Worm (Caenorhabditis elegans) whole organism, L2 larva: ENCODE measurements around the gene gtsf-1.
"Not testable (repeated sequence)": the region's sequence is repeated elsewhere in the genome, so short reads cannot be mapped to it uniquely, and the experiment has no call there.

Experiments
- C34F6.9 ChIP-seq: fragments of 150-350 bp; optimal IDR thresholded peaks from 2 replicates; lab custom pipeline; 2014; ENCODE audit warnings: missing biosample characterization, missing genetic modification characterization
- F13H6.1 ChIP-seq: sonication (generic microtip); optimal IDR thresholded peaks from 2 replicates; lab custom pipeline; 2016; ENCODE audit warnings: missing genetic modification characterization, missing compliant biosample characterization
- R02D3.7 ChIP-seq: fragments of 150-350 bp; optimal IDR thresholded peaks from 2 replicates; lab custom pipeline; 2014; ENCODE audit warnings: missing biosample characterization, missing genetic modification characterization
- ZK546.5 ChIP-seq: sonication (generic microtip); optimal IDR thresholded peaks from 2 replicates; lab custom pipeline; 2017; ENCODE audit warnings: missing biosample characterization, missing genetic modification characterization
- alr-1 ChIP-seq: fragments of 150-350 bp; optimal IDR thresholded peaks from 2 replicates; lab custom pipeline; 2014; ENCODE audit warnings: missing biosample characterization, missing genetic modification characterization
- blmp-1 ChIP-seq: sonication (generic microtip); optimal IDR thresholded peaks from 2 replicates; lab custom pipeline; 2017; ENCODE audit warnings: missing genetic modification characterization, mild to moderate bottlenecking, missing compliant biosample characterization, antibody characterized with exemption, moderate library complexity; ENCODE audit not compliant: insufficient read depth
- crh-2 ChIP-seq: sonication (generic microtip); optimal IDR thresholded peaks from 2 replicates; lab custom pipeline; 2017; ENCODE audit warnings: missing biosample characterization, missing genetic modification characterization
- dmd-4 ChIP-seq: sonication (generic microtip); optimal IDR thresholded peaks from 2 replicates; lab custom pipeline; 2017; ENCODE audit warnings: missing biosample characterization, missing genetic modification characterization
- egl-27 ChIP-seq: sonication (generic microtip); optimal IDR thresholded peaks from 3 replicates; lab custom pipeline; 2017; ENCODE audit warnings: missing biosample characterization, missing genetic modification reagents, missing genetic modification characterization
- elt-1 ChIP-seq: fragments of 150-350 bp; optimal IDR thresholded peaks from 2 replicates; lab custom pipeline; 2014; ENCODE audit warnings: missing biosample characterization, missing genetic modification characterization
- elt-3 ChIP-seq: sonication (generic microtip); optimal IDR thresholded peaks from 2 replicates; lab custom pipeline; 2017; ENCODE audit warnings: missing biosample characterization, missing genetic modification characterization
- gmeb-1 ChIP-seq: fragments of 150-350 bp; optimal IDR thresholded peaks from 2 replicates; lab custom pipeline; 2014; ENCODE audit warnings: missing biosample characterization, missing genetic modification characterization
- lin-39 ChIP-seq: fragments of 150-350 bp; optimal IDR thresholded peaks from 2 replicates; lab custom pipeline; 2014; ENCODE audit warnings: missing biosample characterization, missing genetic modification reagents, missing genetic modification characterization
- mab-5 ChIP-seq: fragments of 150-350 bp; optimal IDR thresholded peaks from 2 replicates; lab custom pipeline; 2014; ENCODE audit warnings: missing biosample characterization, missing genetic modification characterization
- mbf-1 ChIP-seq: sonication (generic microtip); optimal IDR thresholded peaks from 2 replicates; lab custom pipeline; 2017; ENCODE audit warnings: missing biosample characterization, missing genetic modification characterization
- mdl-1 ChIP-seq, 2 experiments: fragments of 150-350 bp in 1 of 2; sonication (generic microtip) in 1 of 2; optimal IDR thresholded peaks; 2 replicates each; lab custom pipeline; 2017; ENCODE audit warnings: missing biosample characterization in 2 of 2, missing genetic modification characterization in 2 of 2
- nhr-12 ChIP-seq: fragments of 150-350 bp; optimal IDR thresholded peaks from 2 replicates; lab custom pipeline; 2014; ENCODE audit warnings: missing biosample characterization, missing genetic modification characterization
- nhr-21 ChIP-seq: fragments of 150-350 bp; optimal IDR thresholded peaks from 2 replicates; lab custom pipeline; 2014; ENCODE audit warnings: missing biosample characterization, missing genetic modification characterization
- nhr-23 ChIP-seq: fragments of 150-350 bp; optimal IDR thresholded peaks from 2 replicates; lab custom pipeline; 2014; ENCODE audit warnings: missing biosample characterization, missing genetic modification reagents, missing genetic modification characterization
- nhr-6 ChIP-seq: fragments of 150-350 bp; optimal IDR thresholded peaks from 2 replicates; lab custom pipeline; 2014; ENCODE audit warnings: missing biosample characterization, missing genetic modification characterization
- nhr-77 ChIP-seq: fragments of 150-350 bp; optimal IDR thresholded peaks from 2 replicates; lab custom pipeline; 2014; ENCODE audit warnings: missing biosample characterization, missing genetic modification characterization
- peb-1 ChIP-seq: fragments of 150-350 bp; optimal IDR thresholded peaks from 2 replicates; lab custom pipeline; 2014; ENCODE audit warnings: missing biosample characterization, missing genetic modification characterization
- sem-4 ChIP-seq: fragments of 150-350 bp; optimal IDR thresholded peaks from 2 replicates; lab custom pipeline; 2014; ENCODE audit warnings: missing biosample characterization, missing genetic modification reagents, missing genetic modification characterization
- skn-1 ChIP-seq: sonication (generic microtip); optimal IDR thresholded peaks from 2 replicates; lab custom pipeline; 2017; ENCODE audit warnings: missing biosample characterization, missing genetic modification characterization
- sma-3 ChIP-seq: sonication (generic microtip); optimal IDR thresholded peaks from 2 replicates; lab custom pipeline; 2016; ENCODE audit warnings: missing genetic modification reagents, missing genetic modification characterization, missing compliant biosample characterization
- snpc-4 ChIP-seq: fragments of 150-350 bp; optimal IDR thresholded peaks from 2 replicates; lab custom pipeline; 2014; ENCODE audit warnings: missing biosample characterization, missing genetic modification characterization
- unc-62 ChIP-seq: fragments of 150-350 bp; optimal IDR thresholded peaks from 2 replicates; lab custom pipeline; 2014; ENCODE audit warnings: missing biosample characterization, missing genetic modification reagents, missing genetic modification characterization
- zag-1 ChIP-seq: fragments of 150-350 bp; optimal IDR thresholded peaks from 2 replicates; lab custom pipeline; 2014; ENCODE audit warnings: missing biosample characterization, missing genetic modification characterization
- ztf-1 ChIP-seq: fragments of 200-800 bp; sonication (Bioruptor generic); conservative IDR thresholded peaks from 2 replicates; pipeline ENCODE4 v1.3.6; 2022; ENCODE audit warnings: missing genetic modification characterization, missing compliant biosample characterization
- ztf-11 ChIP-seq: sonication (generic microtip); optimal IDR thresholded peaks from 2 replicates; lab custom pipeline; 2017; ENCODE audit warnings: missing biosample characterization, missing genetic modification characterization
- ztf-4 ChIP-seq: fragments of 150-350 bp; optimal IDR thresholded peaks from 2 replicates; lab custom pipeline; 2014; ENCODE audit warnings: missing biosample characterization, missing genetic modification characterization

gtsf-1 gene

ce11 chrIV:16867223-16867622 is 1.6 kb downstream of the gtsf-1 start, which contains the start of gene T06A10.107:
Gene T06A10.107 (plus strand): TSS chrIV:16867523.
- no peak for TF ChIP-seq skn-1
- no peak for TF ChIP-seq F13H6.1 (tag; lab: Kevin White, UChicago)
- no peak for TF ChIP-seq crh-2
- TF ChIP-seq alr-1 = no peak
- TF ChIP-seq egl-27 = no peak
- TF ChIP-seq nhr-6 (tag; lab: Kevin White, UChicago) = no peak
- TF ChIP-seq unc-62 (GFP tag; lab: Kevin White, UChicago) = no peak

ce11 chrIV:16868900-16869299 is 3.3 kb downstream of the gtsf-1 start, which contains the start of gene T06A10.106:
Gene T06A10.106 (minus strand): TSS chrIV:16869000.
- no peak for TF ChIP-seq elt-3 (tag; lab: Kevin White, UChicago)
- TF ChIP-seq nhr-12 (tag; lab: Kevin White, UChicago) = no peak
- no peak for TF ChIP-seq blmp-1 (tag; lab: Kevin White, UChicago)

ce11 chrIV:16888580-16888979 is 22.9 kb downstream of the gtsf-1 start:
- TF ChIP-seq egl-27 (no peak), ztf-1 (no peak), nhr-21 (tag; lab: Kevin White, UChicago) (no peak), zag-1 (no peak), ZK546.5 (tag; lab: Kevin White, UChicago) (no peak)
- TF ChIP-seq, all 48 proteins: peak for 0

DNA sequence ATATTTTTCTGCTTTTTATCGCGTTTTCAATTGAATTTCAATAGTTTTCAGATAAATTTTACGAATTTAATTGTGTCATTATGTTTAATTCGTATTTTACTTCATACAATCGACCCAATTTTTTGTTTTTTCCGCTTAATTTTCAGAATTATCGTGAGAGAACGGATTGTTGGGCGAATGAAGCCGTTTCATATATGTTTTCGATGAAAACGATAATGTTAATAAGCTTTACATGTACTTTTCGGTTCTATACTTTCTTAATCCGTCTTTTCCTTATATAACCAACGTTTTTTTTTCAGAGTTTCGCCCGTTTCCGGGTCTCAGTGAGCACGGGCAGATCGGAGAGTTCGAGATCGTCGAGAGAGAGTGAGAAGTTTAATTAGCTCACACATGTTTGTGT is 29.6 kb downstream of the gtsf-1 start, which contains the start of gene T06A10.2:
Gene T06A10.2 (plus strand): TSS at position 301 of the 400 bp plus-strand sequence.
- TF ChIP-seq zag-1; elt-1 (tag; lab: Kevin White, UChicago); R02D3.7 (tag; lab: Kevin White, UChicago): not testable (repeated sequence)

- TF ChIP-seq mab-5 (tag; lab: Kevin White, UChicago) (no peak), skn-1 (no peak), snpc-4 (tag; lab: Kevin White, UChicago) (no peak), C34F6.9 (no peak), sem-4 (tag; lab: Kevin White, UChicago) (no peak), lin-39 (no peak), unc-62 (GFP tag; lab: Kevin White, UChicago) (no peak), mdl-1 (tag; optimal IDR thresholded peaks at IDR 0.05; lab: Kevin White, UChicago) (no peak)
Observed at ce11 chrIV:16898205-16898604, 32.6 kb downstream of the gtsf-1 start.

DNA sequence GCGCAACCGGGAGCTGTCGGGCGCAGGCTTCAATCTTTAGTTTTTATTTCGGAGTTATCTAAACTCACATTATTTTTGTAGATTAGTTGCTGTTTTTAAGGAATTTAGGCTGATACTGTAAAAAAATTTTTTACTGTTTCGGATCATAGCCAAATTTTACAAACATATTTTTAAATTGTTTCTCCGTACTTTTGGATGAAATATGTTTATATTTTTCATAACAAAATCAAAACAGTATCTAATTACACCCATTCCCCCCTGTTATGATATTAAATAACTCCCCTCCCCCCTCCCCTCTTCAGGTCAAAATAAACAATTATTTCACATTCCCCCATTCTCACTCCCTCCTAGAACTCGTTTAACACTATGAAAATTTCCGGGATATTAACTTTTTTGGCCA is 50.1 kb downstream of the gtsf-1 start, which contains the start of gene Y116A8C.3:
Gene Y116A8C.3 (plus strand): TSS at position 301 of the 400 bp plus-strand sequence.
- TF ChIP-seq ztf-4 (no peak), gmeb-1 (tag; lab: Kevin White, UChicago) (no peak), elt-3 (tag; lab: Kevin White, UChicago) (no peak), lin-39 (no peak), nhr-12 (tag; lab: Kevin White, UChicago) (no peak), ztf-11 (no peak), dmd-4 (tag; lab: Kevin White, UChicago) (no peak), peb-1 (no peak), nhr-6 (tag; lab: Kevin White, UChicago) (no peak), ZK546.5 (tag; lab: Kevin White, UChicago) (no peak), nhr-77 (no peak), blmp-1 (tag; lab: Kevin White, UChicago) (no peak), nhr-23 (tag; lab: Kevin White, UChicago) (no peak), alr-1 (no peak), mdl-1 (tag; optimal IDR thresholded peaks at IDR 0.05; lab: Kevin White, UChicago) (no peak), mbf-1 (tag; lab: Kevin White, UChicago) (no peak), sem-4 (tag; lab: Kevin White, UChicago) (no peak), sma-3 (GFP tag; lab: Kevin White, UChicago) (no peak), elt-1 (tag; lab: Kevin White, UChicago) (no peak)
